Fruit fly (Drosophila melanogaster): ENCODE results near the gene mei-217.

The mei-217 gene

dm6 chrX:17121600-17121999 lies 21.2 kb downstream of the mei-217 start (continued):
- TF ChIP-seq odd (GFP tag; optimal IDR thresholded peaks at IDR 0.05), result no peak
- no peak for TF ChIP-seq crc (GFP tag; optimal IDR thresholded peaks at IDR 0.05)
- no peak for TF ChIP-seq shn (GFP tag; optimal IDR thresholded peaks at IDR 0.05)
- no peak for TF ChIP-seq CG18011 (GFP tag; optimal IDR thresholded peaks at IDR 0.05)
- TF ChIP-seq CG7271 (tag; optimal IDR thresholded peaks at IDR 0.05), result no peak
- TF ChIP-seq CG10274 (GFP tag; optimal IDR thresholded peaks at IDR 0.05), result no peak
- TF ChIP-seq fru (optimal IDR thresholded peaks at IDR 0.05), result no peak
- no peak for TF ChIP-seq Neu2 (GFP tag; optimal IDR thresholded peaks at IDR 0.05; ENCODE audit: borderline replicate concordance)
- no peak for TF ChIP-seq run (tag; optimal IDR thresholded peaks at IDR 0.05)
- no peak for TF ChIP-seq Side (GFP tag; optimal IDR thresholded peaks at IDR 0.05)
- no peak for TF ChIP-seq Adf1 (GFP tag; IDR thresholded peaks at IDR 0.05)
- no peak for TF ChIP-seq dysf (GFP tag; IDR thresholded peaks at IDR 0.05)
- TF ChIP-seq CG10147 (GFP tag; optimal IDR thresholded peaks at IDR 0.05), result peak; percentile 18
- TF ChIP-seq CG3163 (GFP tag; optimal IDR thresholded peaks at IDR 0.05), result no peak
- no peak for TF ChIP-seq Doc2 (GFP tag; IDR thresholded peaks at IDR 0.05)
- TF ChIP-seq cato (GFP tag; optimal IDR thresholded peaks at IDR 0.05; ENCODE audit: borderline replicate concordance), result no peak
- TF ChIP-seq gem (tag; optimal IDR thresholded peaks at IDR 0.05), result peak; percentile 68
- peak; percentile 42 for TF ChIP-seq CG2712 (tag; optimal IDR thresholded peaks at IDR 0.05)
- no peak for TF ChIP-seq Ets97D (GFP tag; optimal IDR thresholded peaks at IDR 0.05)
- no peak for TF ChIP-seq Dfd (GFP tag; optimal IDR thresholded peaks at IDR 0.05)
- TF ChIP-seq NfI (GFP tag; optimal IDR thresholded peaks at IDR 0.05), result no peak
- no peak for TF ChIP-seq ttk (GFP tag; IDR thresholded peaks at IDR 0.05)
- TF ChIP-seq CG6854 (GFP tag; optimal IDR thresholded peaks at IDR 0.05), result no peak
- TF ChIP-seq CG8924 (tag; optimal IDR thresholded peaks at IDR 0.05), result peak; percentile 24
- no peak for TF ChIP-seq Fer3 (tag; optimal IDR thresholded peaks at IDR 0.05)
- no peak for TF ChIP-seq tna (GFP tag; IDR thresholded peaks at IDR 0.05; ENCODE audit: partially characterized antibody)
- no peak for TF ChIP-seq CG13123 (GFP tag; optimal IDR thresholded peaks at IDR 0.05)
- peak; percentile 8 for TF ChIP-seq zf30C (GFP tag; optimal IDR thresholded peaks at IDR 0.05)
- TF ChIP-seq Sox102F (GFP tag; optimal IDR thresholded peaks at IDR 0.05), result peak; percentile 70
- no peak for TF ChIP-seq CG32767 (GFP tag; IDR thresholded peaks at IDR 0.05)
- no peak for TF ChIP-seq Hr39 (optimal IDR thresholded peaks at IDR 0.05)
- no peak for TF ChIP-seq Trl (optimal IDR thresholded peaks at IDR 0.05)
- TF ChIP-seq Trl (GFP tag; optimal IDR thresholded peaks at IDR 0.05), result no peak
- no peak for TF ChIP-seq chn (GFP tag; optimal IDR thresholded peaks at IDR 0.05)
- no peak for TF ChIP-seq kni (GFP tag; optimal IDR thresholded peaks at IDR 0.05)
- TF ChIP-seq org-1 (GFP tag; optimal IDR thresholded peaks at IDR 0.05), result no peak
- no peak for TF ChIP-seq ro (GFP tag; IDR thresholded peaks at IDR 0.05)
- TF ChIP-seq Rfx (GFP tag; IDR thresholded peaks at IDR 0.05), result no peak
- TF ChIP-seq gro (GFP tag; optimal IDR thresholded peaks at IDR 0.05), result no peak
- TF ChIP-seq Dip3 (GFP tag; optimal IDR thresholded peaks at IDR 0.05), result no peak
- no peak for TF ChIP-seq pzg (GFP tag; optimal IDR thresholded peaks at IDR 0.05)
- TF ChIP-seq CG12236 (GFP tag; optimal IDR thresholded peaks at IDR 0.05), result no peak
- no peak for TF ChIP-seq br (optimal IDR thresholded peaks at IDR 0.05)
- TF ChIP-seq pros (GFP tag; optimal IDR thresholded peaks at IDR 0.05), result no peak
- no peak for TF ChIP-seq CG15011 (GFP tag; optimal IDR thresholded peaks at IDR 0.05)
- no peak for TF ChIP-seq sna (GFP tag; IDR thresholded peaks at IDR 0.05; ENCODE audit: partially characterized antibody)
- no peak for TF ChIP-seq Drgx (GFP tag; IDR thresholded peaks at IDR 0.05)
- no peak for TF ChIP-seq ato (GFP tag; IDR thresholded peaks at IDR 0.05; ENCODE audit: partially characterized antibody)
- TF ChIP-seq Dad (GFP tag; optimal IDR thresholded peaks at IDR 0.05), result no peak
- no peak for TF ChIP-seq CG4360 (GFP tag; IDR thresholded peaks at IDR 0.05)
- TF ChIP-seq exex (tag; optimal IDR thresholded peaks at IDR 0.05), result no peak
- no peak for TF ChIP-seq CG7372 (GFP tag; IDR thresholded peaks at IDR 0.05)
- TF ChIP-seq scrt (GFP tag; optimal IDR thresholded peaks at IDR 0.05), result no peak
